Fruit fly (Drosophila melanogaster): ENCODE results near the gene CG7330.

DNA sequence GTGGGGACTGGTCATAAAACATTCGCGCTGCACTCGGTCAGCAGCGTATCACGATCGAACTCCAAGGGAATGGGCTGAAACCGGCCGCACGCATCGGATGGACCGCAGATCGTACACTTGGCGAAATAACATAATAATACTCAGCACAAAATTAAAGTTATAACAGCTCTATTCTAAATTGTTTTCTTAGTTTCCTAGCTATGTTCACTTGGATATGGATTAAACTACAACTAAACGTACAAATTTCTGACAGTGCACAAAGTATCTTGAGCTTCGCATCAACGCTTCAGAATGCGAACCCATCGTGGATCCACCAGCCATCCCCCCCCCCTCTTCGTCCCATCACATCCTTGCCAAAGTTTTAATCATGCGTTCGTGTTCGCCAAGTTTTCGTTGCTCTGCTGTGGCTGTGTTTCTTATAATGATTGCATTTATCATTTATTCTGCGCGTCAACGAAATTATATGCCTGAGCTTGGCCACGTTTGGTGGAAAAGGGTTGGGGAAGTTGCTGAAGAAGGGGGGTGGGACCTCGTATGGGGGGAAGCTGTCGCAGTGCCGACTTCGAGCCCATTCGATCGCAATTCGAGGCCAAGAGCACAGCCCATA is 46.4 kb downstream of the CG7330 start:
- TF ChIP-seq ham (GFP tag; IDR thresholded peaks at IDR 0.05) (no peak), ac (GFP tag; optimal IDR thresholded peaks at IDR 0.05) (no peak), en (GFP tag; optimal IDR thresholded peaks at IDR 0.05) (no peak), HmgD (GFP tag; optimal IDR thresholded peaks at IDR 0.05) (no peak), pan (optimal IDR thresholded peaks at IDR 0.05) (no peak), pan (GFP tag; optimal IDR thresholded peaks at IDR 0.05 in 1 of 2, IDR thresholded peaks at IDR 0.05 in 1 of 2) (no peak), MESR4 (GFP tag; optimal IDR thresholded peaks at IDR 0.05) (no peak), her (GFP tag; optimal IDR thresholded peaks at IDR 0.05) (no peak), CG8765 (GFP tag; IDR thresholded peaks at IDR 0.05) (no peak), sens-2 (GFP tag; IDR thresholded peaks at IDR 0.05) (no peak)

Measured in whole organism, embryonic.